Worm (Caenorhabditis elegans) whole organism, early embryonic: ENCODE data around the gene algn-5.

Source experiments
- B0310.2 ChIP-seq: sonication (generic microtip); optimal IDR thresholded peaks from 2 replicates; lab custom pipeline; 2016; ENCODE audit warnings: mild to moderate bottlenecking, missing genetic modification characterization, missing compliant biosample characterization
- F13C5.2 ChIP-seq: sonication (generic microtip); optimal IDR thresholded peaks from 2 replicates; lab custom pipeline; 2017; ENCODE audit warnings: mild to moderate bottlenecking, missing genetic modification characterization, inconsistent platforms, missing compliant biosample characterization
- aly-1 ChIP-seq: sonication (generic microtip); optimal IDR thresholded peaks from 2 replicates; lab custom pipeline; 2016; ENCODE audit warnings: missing genetic modification characterization, missing compliant biosample characterization
- ama-1 ChIP-seq: fragments of 150-350 bp; optimal IDR thresholded peaks from 2 replicates; lab custom pipeline; 2014
- flt-1 ChIP-seq: fragments of 200-800 bp; sonication (Bioruptor generic); IDR thresholded peaks from 2 replicates; pipeline ENCODE4 v1.3.6; 2022; ENCODE audit warnings: missing genetic modification characterization, missing compliant biosample characterization
- hmbx-1 ChIP-seq: sonication (generic microtip); optimal IDR thresholded peaks from 2 replicates; lab custom pipeline; 2016; ENCODE audit warnings: mild to moderate bottlenecking, missing genetic modification characterization, missing compliant biosample characterization
- hmg-4 ChIP-seq: fragments of 200-800 bp; sonication (Bioruptor generic); optimal IDR thresholded peaks from 2 replicates; lab custom pipeline; 2018; ENCODE audit warnings: mild to moderate bottlenecking, missing genetic modification characterization, missing compliant biosample characterization
- hnd-1 ChIP-seq: sonication (generic microtip); optimal IDR thresholded peaks from 2 replicates; lab custom pipeline; 2016; ENCODE audit warnings: missing genetic modification characterization, missing compliant biosample characterization
- pes-1 ChIP-seq: fragments of 200-800 bp; sonication (Bioruptor generic); IDR thresholded peaks from 2 replicates; pipeline ENCODE4 v1.3.6; 2022; ENCODE audit warnings: missing genetic modification reagents, missing genetic modification characterization, missing compliant biosample characterization
- scrt-1 ChIP-seq: fragments of 200-800 bp; sonication (Bioruptor generic); IDR thresholded peaks from 2 replicates; pipeline ENCODE4 v1.3.6; 2022; ENCODE audit warnings: missing genetic modification characterization, missing compliant biosample characterization
- sea-1 ChIP-seq: fragments of 200-800 bp; sonication (Bioruptor generic); conservative IDR thresholded peaks from 2 replicates; pipeline ENCODE4 v1.3.6; 2022; ENCODE audit warnings: missing genetic modification characterization, missing compliant biosample characterization
- tbx-11 ChIP-seq: fragments of 200-800 bp; sonication (Bioruptor generic); IDR thresholded peaks from 2 replicates; pipeline ENCODE4 v1.3.6; 2022; ENCODE audit warnings: missing genetic modification characterization, missing compliant biosample characterization
- tbx-37 ChIP-seq: fragments of 200-800 bp; sonication (Bioruptor generic); conservative IDR thresholded peaks from 2 replicates; pipeline ENCODE4 v1.3.6; 2022; ENCODE audit warnings: missing genetic modification reagents, missing genetic modification characterization, missing compliant biosample characterization

DNA sequence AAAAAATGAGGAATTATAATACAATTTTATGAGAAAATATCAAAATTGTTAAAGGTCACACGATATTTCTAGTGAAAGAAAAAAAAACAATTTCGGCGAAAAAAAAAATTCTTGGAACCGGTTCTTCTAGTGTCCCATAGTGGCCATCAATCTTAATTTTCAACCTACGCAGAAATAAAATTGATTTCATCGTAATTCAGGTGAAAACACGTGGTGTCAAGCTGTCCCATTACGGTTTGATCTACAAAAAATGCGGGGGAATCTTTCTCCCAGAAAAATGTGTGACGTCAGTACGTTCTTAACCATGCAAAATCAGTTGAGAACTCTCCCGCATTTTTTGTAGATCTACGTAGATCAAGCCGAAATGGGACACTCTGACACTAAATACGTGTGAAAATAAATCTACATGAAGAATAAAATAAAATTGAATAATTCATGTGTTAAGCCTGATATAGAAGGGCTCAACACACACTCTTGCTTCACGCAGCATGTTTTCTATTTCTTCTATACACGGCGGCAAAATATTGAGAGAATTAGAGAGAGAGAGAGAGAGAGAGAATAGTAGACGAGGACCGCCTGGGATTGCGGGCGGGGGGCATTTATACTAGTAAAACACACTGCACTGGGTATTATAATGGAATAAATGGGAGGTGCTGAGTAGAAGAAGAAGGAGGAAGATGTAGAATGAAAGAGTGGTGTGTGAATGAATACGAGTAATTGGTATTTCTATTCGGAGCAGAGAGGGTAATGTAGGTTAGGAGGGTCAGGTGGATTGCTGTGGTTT lies 2.5 kb upstream of the algn-5 start:
- TF ChIP-seq ama-1 (lab: Kevin White, UChicago) (no peak), flt-1 (no peak), B0310.2 (tag; lab: Kevin White, UChicago) (no peak), aly-1 (tag; lab: Kevin White, UChicago) (no peak), hnd-1 (tag; lab: Kevin White, UChicago) (no peak), F13C5.2 (tag; lab: Kevin White, UChicago) (no peak), tbx-37 (GFP tag; lab: Robert Waterston, UW) (no peak), hmg-4 (GFP tag; lab: Kevin White, UChicago) (no peak), pes-1 (GFP tag; lab: Robert Waterston, UW) (no peak), hmbx-1 (tag; lab: Kevin White, UChicago) (no peak), tbx-11 (GFP tag; lab: Robert Waterston, UW) (no peak), sea-1 (GFP tag; lab: Robert Waterston, UW) (no peak), scrt-1 (GFP tag; lab: Robert Waterston, UW) (no peak)
